Worm (Caenorhabditis elegans): ENCODE measurements around the gene rig-1.

Gene rig-1

DNA sequence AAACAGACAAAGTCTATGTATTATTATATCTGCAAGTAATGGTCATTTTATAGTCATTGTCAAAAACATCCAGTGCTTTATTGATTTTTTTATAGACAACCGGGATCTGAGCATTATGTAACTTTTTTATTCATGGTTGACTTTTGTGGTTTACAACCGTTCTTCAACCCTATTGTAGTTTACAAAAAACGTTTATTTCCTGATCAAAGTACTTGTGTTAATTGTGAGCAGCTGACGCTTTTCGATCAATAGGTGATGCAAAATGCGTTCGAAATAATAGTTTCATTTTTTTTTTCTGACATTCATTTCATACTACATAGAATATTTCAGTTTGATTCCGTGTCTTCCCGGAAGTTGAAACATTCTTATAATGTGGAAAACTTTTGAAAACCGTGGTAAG lies 12.3 kb downstream of the rig-1 start, which contains the start of the genes K09E2.2 and K09E2.3:
TSS of gene K09E2.2 (plus strand) at position 301 of the 400 bp plus-strand sequence.
TSS of gene K09E2.3 (plus strand) at position 325 of the 400 bp plus-strand sequence.
- TF ChIP-seq lin-14 (GFP tag; optimal IDR thresholded peaks at IDR 0.05) = no peak

DNA sequence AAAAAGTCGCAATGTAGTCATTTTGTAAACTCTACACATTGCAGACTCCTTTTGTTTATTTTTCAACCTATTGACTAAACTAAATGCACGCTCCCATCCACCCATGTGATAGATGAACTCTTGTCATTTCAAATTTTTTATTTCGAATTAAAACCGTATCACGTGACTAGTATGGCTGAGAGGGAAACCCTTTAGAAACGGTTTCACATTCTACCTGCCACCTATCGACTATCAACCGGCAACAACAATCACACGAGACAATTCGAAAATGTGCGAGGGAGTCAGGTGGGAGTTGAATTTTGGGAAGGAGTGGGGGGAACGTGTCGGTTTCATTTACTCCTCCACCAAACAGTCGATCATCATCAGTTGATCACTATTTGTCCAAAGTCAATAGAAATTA lies 14.1 kb downstream of the rig-1 start:
- TF ChIP-seq mep-1 (tag; optimal IDR thresholded peaks at IDR 0.05) (peak; percentile 47), unc-30 (tag; optimal IDR thresholded peaks at IDR 0.05) (no peak), lin-35 (GFP tag; optimal IDR thresholded peaks at IDR 0.05) (peak in 1 of 2 experiments; percentile 86), elt-3 (tag; optimal IDR thresholded peaks at IDR 0.05) (peak in 2 of 6 experiments; percentile 57 to 58), lin-14 (GFP tag; optimal IDR thresholded peaks at IDR 0.05) (peak; percentile 90), nhr-76 (tag; optimal IDR thresholded peaks at IDR 0.05) (no peak), pag-3 (tag; optimal IDR thresholded peaks at IDR 0.05; ENCODE audit: borderline replicate concordance, insufficient read depth) (peak; percentile 24), tbx-2 (tag; optimal IDR thresholded peaks at IDR 0.05) (peak; percentile 66), nhr-20 (tag; optimal IDR thresholded peaks at IDR 0.05) (peak; percentile 94), dpl-1 (GFP tag; optimal IDR thresholded peaks at IDR 0.05) (peak in 2 of 3 experiments; percentile 14 to 39), nhr-12 (tag; optimal IDR thresholded peaks at IDR 0.05) (no peak), egl-13 (tag; optimal IDR thresholded peaks at IDR 0.05) (no peak), lir-3 (tag; optimal IDR thresholded peaks at IDR 0.05; ENCODE audit: poor library complexity) (peak; percentile 24), zag-1 (tag; optimal IDR thresholded peaks at IDR 0.05) (no peak), nhr-90 (tag; optimal IDR thresholded peaks at IDR 0.05; ENCODE audit: poor library complexity) (peak; percentile 83), efl-1 (optimal IDR thresholded peaks at IDR 0.05) (no peak), efl-1 (GFP tag; optimal IDR thresholded peaks at IDR 0.05 in 1 of 2) (peak in 1 of 2 experiments; percentile 95), nhr-19 (GFP tag; conservative IDR thresholded peaks at IDR 0.05) (peak; percentile 67), unc-130 (tag; optimal IDR thresholded peaks at IDR 0.05) (peak; percentile 3), irx-1 (tag; optimal IDR thresholded peaks at IDR 0.05) (no peak), nhr-47 (tag; optimal IDR thresholded peaks at IDR 0.05) (peak; percentile 55), fos-1 (tag; optimal IDR thresholded peaks at IDR 0.05) (no peak), snu-23 (GFP tag; optimal IDR thresholded peaks at IDR 0.05) (peak; percentile 71), nhr-71 (tag; optimal IDR thresholded peaks at IDR 0.05) (peak; percentile 87), C04F5.9 (tag; optimal IDR thresholded peaks at IDR 0.05) (no peak), hpl-2 (GFP tag; optimal IDR thresholded peaks at IDR 0.05) (no peak), blmp-1 (tag; optimal IDR thresholded peaks at IDR 0.05) (peak; percentile 15), C16A3.4 (tag; optimal IDR thresholded peaks at IDR 0.05) (peak; percentile 5), ces-1 (GFP tag; optimal IDR thresholded peaks at IDR 0.05) (no peak), lsy-2 (tag; optimal IDR thresholded peaks at IDR 0.05) (peak; percentile 10 to 33), aha-1 (tag; optimal IDR thresholded peaks at IDR 0.05) (no peak), nhr-85 (tag) (peak; percentile 98), grh-1 (GFP tag; IDR thresholded peaks at IDR 0.05) (peak; percentile 37; the same call in 1 of the 2 replicates), mdl-1 (tag; optimal IDR thresholded peaks at IDR 0.05) (peak in 1 of 2 experiments; percentile 88), swsn-7 (tag; optimal IDR thresholded peaks at IDR 0.05) (peak; percentile 3), elt-2 (tag; optimal IDR thresholded peaks at IDR 0.05) (peak; percentile 88)

DNA sequence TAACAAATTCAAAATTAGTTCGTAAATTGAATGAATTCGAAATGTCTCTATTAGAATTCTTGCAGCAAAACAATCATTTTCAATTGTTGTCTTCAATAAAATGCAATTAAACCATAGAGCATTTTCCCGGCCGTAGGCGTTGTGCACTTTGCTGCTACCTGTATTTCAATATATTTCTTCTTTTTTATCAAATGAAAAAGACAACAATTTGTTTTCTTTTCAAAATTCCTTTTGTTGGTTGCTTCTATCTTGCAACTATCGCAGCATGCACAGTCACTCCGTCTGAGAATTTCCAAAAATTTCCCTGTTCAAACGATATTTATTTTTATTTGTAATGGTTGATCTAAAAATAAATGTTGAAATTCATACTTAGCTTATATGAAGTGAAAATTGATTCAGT lies 14.7 kb downstream of the rig-1 start:
- TF ChIP-seq nhr-90 (tag; optimal IDR thresholded peaks at IDR 0.05; ENCODE audit: poor library complexity) = no peak
- TF ChIP-seq aly-2 (tag; optimal IDR thresholded peaks at IDR 0.05) = no peak
- TF ChIP-seq sptf-1 (tag; optimal IDR thresholded peaks at IDR 0.05) = no peak
- no peak for TF ChIP-seq lsy-2 (tag; optimal IDR thresholded peaks at IDR 0.05)
- no peak for TF ChIP-seq lin-35 (GFP tag; optimal IDR thresholded peaks at IDR 0.05)
- TF ChIP-seq nhr-20 (tag; optimal IDR thresholded peaks at IDR 0.05) = no peak
- TF ChIP-seq unc-130 (tag; optimal IDR thresholded peaks at IDR 0.05) = no peak
- TF ChIP-seq egl-27 (tag; optimal IDR thresholded peaks at IDR 0.05) = no peak
- no peak for TF ChIP-seq fkh-4 (tag; optimal IDR thresholded peaks at IDR 0.05; ENCODE audit: borderline replicate concordance)
- no peak for TF ChIP-seq mab-9 (GFP tag; IDR thresholded peaks at IDR 0.05)
- TF ChIP-seq lin-39 (tag; optimal IDR thresholded peaks at IDR 0.05) = no peak
- TF ChIP-seq ets-5 (GFP tag; IDR thresholded peaks at IDR 0.05) = no peak
- no peak for TF ChIP-seq nhr-76 (tag; optimal IDR thresholded peaks at IDR 0.05)
- TF ChIP-seq snu-23 (GFP tag; optimal IDR thresholded peaks at IDR 0.05) = no peak
- TF ChIP-seq C04F5.9 (tag; optimal IDR thresholded peaks at IDR 0.05) = no peak
- TF ChIP-seq dpl-1 (GFP tag; optimal IDR thresholded peaks at IDR 0.05) = no peak
- no peak for TF ChIP-seq egl-13 (tag; optimal IDR thresholded peaks at IDR 0.05)
- TF ChIP-seq hlh-4 (tag; optimal IDR thresholded peaks at IDR 0.05) = no peak
- no peak for TF ChIP-seq nhr-71 (tag; optimal IDR thresholded peaks at IDR 0.05)

Measured in whole organism, L1 larva.